Worm (Caenorhabditis elegans): Measurements from ENCODE around the gene exc-14.

Gene exc-14

DNA sequence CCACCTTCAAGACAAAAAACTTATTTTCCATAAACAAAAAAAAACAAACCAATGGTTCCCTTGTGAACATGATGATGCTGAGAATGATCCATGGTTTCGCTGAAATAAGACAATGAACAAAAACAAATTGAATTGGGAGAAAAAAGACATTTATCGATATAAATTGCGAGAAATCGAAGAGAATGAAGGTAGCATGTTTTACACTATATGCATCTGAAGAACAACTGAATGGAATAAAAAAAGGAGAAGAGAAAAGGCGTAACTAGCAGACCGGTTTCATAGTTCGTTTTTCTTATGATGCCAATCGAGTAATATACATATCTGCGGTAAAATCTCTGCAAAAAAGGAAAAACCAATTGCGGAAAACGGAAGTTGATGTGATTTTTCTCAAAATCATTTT lies 23.4 kb upstream of the exc-14 start, which contains the start of gene Y58A7A.1:
Gene Y58A7A.1, minus strand, starts transcription at position 101 of the 400 bp plus-strand sequence.
- no peak for TF ChIP-seq crh-2 (tag; optimal IDR thresholded peaks at IDR 0.05)
- no peak for TF ChIP-seq C34F6.9 (tag; optimal IDR thresholded peaks at IDR 0.05)
- TF ChIP-seq alr-1 (tag; optimal IDR thresholded peaks at IDR 0.05) = no peak
- no peak for TF ChIP-seq sma-9 (GFP tag; optimal IDR thresholded peaks at IDR 0.05)
- TF ChIP-seq sma-9 (tag; optimal IDR thresholded peaks at IDR 0.05) = no peak
- TF ChIP-seq nhr-6 (tag; optimal IDR thresholded peaks at IDR 0.05) = no peak
- TF ChIP-seq nhr-12 (tag; optimal IDR thresholded peaks at IDR 0.05) = no peak
- no peak for TF ChIP-seq ama-1 (optimal IDR thresholded peaks at IDR 0.05)
- no peak for TF ChIP-seq lin-13 (GFP tag; optimal IDR thresholded peaks at IDR 0.05)
- TF ChIP-seq unc-62 (GFP tag; optimal IDR thresholded peaks at IDR 0.05) = no peak
- TF ChIP-seq nhr-23 (tag; optimal IDR thresholded peaks at IDR 0.05) = no peak
- TF ChIP-seq lsy-2 (tag; optimal IDR thresholded peaks at IDR 0.05) = no peak
- TF ChIP-seq nhr-237 (tag; optimal IDR thresholded peaks at IDR 0.05) = no peak
- no peak for TF ChIP-seq aly-2 (tag; optimal IDR thresholded peaks at IDR 0.05)
- TF ChIP-seq peb-1 (tag; optimal IDR thresholded peaks at IDR 0.05) = no peak
- TF ChIP-seq fos-1 (tag; optimal IDR thresholded peaks at IDR 0.05) = no peak

DNA sequence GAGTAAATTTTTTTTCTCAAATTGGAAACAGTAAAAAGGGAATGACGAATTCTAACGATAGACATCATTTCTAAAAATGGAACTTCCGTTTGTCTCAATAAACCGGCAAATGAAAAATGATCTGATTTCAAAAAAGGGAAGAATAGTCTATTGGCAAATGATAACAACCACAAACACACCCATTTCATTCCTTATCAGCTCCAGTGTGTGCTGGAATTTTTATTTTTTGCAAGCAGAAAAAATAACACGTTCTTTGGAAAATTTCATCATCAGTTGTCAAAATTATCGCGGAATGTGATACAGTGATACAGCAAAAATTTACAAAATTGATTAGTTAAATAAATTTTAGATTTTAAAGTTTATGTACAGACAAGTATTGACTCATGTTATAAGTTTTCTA lies 21.4 kb upstream of the exc-14 start:
- TF ChIP-seq fos-1 (tag; optimal IDR thresholded peaks at IDR 0.05) = peak; percentile 86
- TF ChIP-seq alr-1 (tag; optimal IDR thresholded peaks at IDR 0.05) = no peak
- TF ChIP-seq crh-2 (tag; optimal IDR thresholded peaks at IDR 0.05) = peak; percentile 58

DNA sequence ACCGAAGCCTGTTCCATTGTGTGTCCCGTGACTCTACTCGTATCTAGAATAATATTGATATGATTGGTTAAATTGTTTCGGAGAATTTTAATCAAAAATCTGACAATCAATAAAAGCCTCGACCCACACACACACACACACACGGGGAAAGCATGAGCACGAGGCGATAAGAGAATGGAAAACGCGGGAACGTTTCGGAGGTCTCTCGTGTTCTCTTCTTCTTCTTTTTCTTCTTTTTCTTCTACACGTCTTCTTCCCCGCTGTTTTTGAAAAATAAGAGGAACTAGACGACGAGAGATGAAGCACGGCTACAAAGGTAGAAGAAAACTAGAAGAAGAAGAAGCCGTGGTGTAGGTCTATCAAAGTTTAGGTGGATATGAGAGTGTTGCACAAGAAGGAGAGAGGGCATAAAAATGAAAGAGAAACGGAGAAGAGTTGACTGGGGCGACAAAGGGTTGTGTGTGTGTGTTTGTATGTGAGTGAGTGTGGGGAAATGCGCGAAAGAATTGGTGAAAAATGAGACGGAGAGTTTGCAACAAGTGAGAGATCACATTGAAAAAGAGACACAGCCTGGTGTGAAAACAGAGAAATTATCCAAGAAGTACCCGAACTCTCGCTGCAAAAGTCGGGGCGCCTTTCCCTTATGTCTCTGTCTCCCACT lies 18.9 kb upstream of the exc-14 start, which contains the start of gene mlk-1:
Gene mlk-1, minus strand, starts transcription at position 51 of the 661 bp plus-strand sequence.
- no peak for TF ChIP-seq snpc-4 (tag; optimal IDR thresholded peaks at IDR 0.05)
- peak; percentile 86 for TF ChIP-seq nhr-129 (tag; optimal IDR thresholded peaks at IDR 0.05)
- no peak for TF ChIP-seq dmd-4 (tag; optimal IDR thresholded peaks at IDR 0.05)
- no peak for TF ChIP-seq aly-2 (tag; optimal IDR thresholded peaks at IDR 0.05)
- no peak for TF ChIP-seq ztf-4 (tag; optimal IDR thresholded peaks at IDR 0.05)
- no peak for TF ChIP-seq egl-27 (tag; optimal IDR thresholded peaks at IDR 0.05)
- TF ChIP-seq nhr-11 (tag; optimal IDR thresholded peaks at IDR 0.05) = no peak
- no peak for TF ChIP-seq ztf-1 (GFP tag; conservative IDR thresholded peaks at IDR 0.05)
- TF ChIP-seq crh-2 (tag; optimal IDR thresholded peaks at IDR 0.05) = peak; percentile 44
- peak; percentile 73 for TF ChIP-seq Y55F3AM.14 (GFP tag; optimal IDR thresholded peaks at IDR 0.05)
- no peak for TF ChIP-seq nhr-23 (tag; optimal IDR thresholded peaks at IDR 0.05)
- no peak for TF ChIP-seq elt-1 (tag; optimal IDR thresholded peaks at IDR 0.05)
- peak; percentile 86 for TF ChIP-seq F13H6.1 (tag; optimal IDR thresholded peaks at IDR 0.05)
- no peak for TF ChIP-seq ceh-82 (tag; optimal IDR thresholded peaks at IDR 0.05)
- TF ChIP-seq lin-13 (GFP tag; optimal IDR thresholded peaks at IDR 0.05) = peak; percentile 20
- peak; percentile 70 for TF ChIP-seq nhr-25 (tag; optimal IDR thresholded peaks at IDR 0.05)
- TF ChIP-seq zag-1 (tag; optimal IDR thresholded peaks at IDR 0.05) = peak; percentile 40
- TF ChIP-seq skn-1 (tag; optimal IDR thresholded peaks at IDR 0.05) = no peak
- peak; percentile 82 for TF ChIP-seq C34F6.9 (tag; optimal IDR thresholded peaks at IDR 0.05)
- TF ChIP-seq unc-55 (GFP tag; optimal IDR thresholded peaks at IDR 0.05) = peak; percentile 88
- peak; percentile 77 for TF ChIP-seq blmp-1 (tag; optimal IDR thresholded peaks at IDR 0.05; ENCODE audit: insufficient read depth)
- TF ChIP-seq nhr-237 (tag; optimal IDR thresholded peaks at IDR 0.05) = no peak
- TF ChIP-seq ama-1 (optimal IDR thresholded peaks at IDR 0.05) = peak; percentile 68
- TF ChIP-seq lsy-2 (tag; optimal IDR thresholded peaks at IDR 0.05) = peak; percentile 17 to 71
- TF ChIP-seq nhr-21 (tag; optimal IDR thresholded peaks at IDR 0.05) = peak; percentile 46
- no peak for TF ChIP-seq lin-39 (tag; optimal IDR thresholded peaks at IDR 0.05)
- no peak for TF ChIP-seq nhr-77 (tag; optimal IDR thresholded peaks at IDR 0.05)
- TF ChIP-seq sma-9 (GFP tag; optimal IDR thresholded peaks at IDR 0.05) = peak; percentile 60
- TF ChIP-seq sma-9 (tag; optimal IDR thresholded peaks at IDR 0.05) = no peak
- TF ChIP-seq ZK546.5 (tag; optimal IDR thresholded peaks at IDR 0.05) = no peak
- no peak for TF ChIP-seq sem-4 (tag; optimal IDR thresholded peaks at IDR 0.05)
- TF ChIP-seq unc-62 (GFP tag; optimal IDR thresholded peaks at IDR 0.05) = no peak
- peak; percentile 81 for TF ChIP-seq nhr-6 (tag; optimal IDR thresholded peaks at IDR 0.05)
- peak; percentile 43 for TF ChIP-seq fos-1 (tag; optimal IDR thresholded peaks at IDR 0.05)
- TF ChIP-seq mdl-1 (tag; optimal IDR thresholded peaks at IDR 0.05) = peak; percentile 4 to 62
- TF ChIP-seq lin-11 (tag; optimal IDR thresholded peaks at IDR 0.05) = peak; percentile 6

Measured in whole organism, L2 larva.